Worm (Caenorhabditis elegans): ENCODE results near the gene C11H1.5.

ce11 chrX:14329348-14329747, 26.4 kb upstream of the C11H1.5 start:
- TF ChIP-seq nfya-2 (GFP tag; IDR thresholded peaks at IDR 0.05) = no peak
- TF ChIP-seq akir-1 (GFP tag; optimal IDR thresholded peaks at IDR 0.05) = no peak
- no peak for TF ChIP-seq snpc-1.3 (tag; optimal IDR thresholded peaks at IDR 0.05; ENCODE audit: insufficient read depth)
- TF ChIP-seq tbp1 (GFP tag; optimal IDR thresholded peaks at IDR 0.05) = no peak
- TF ChIP-seq dpl-1 (GFP tag; optimal IDR thresholded peaks at IDR 0.05) = no peak
- TF ChIP-seq unc-62 (GFP tag; optimal IDR thresholded peaks at IDR 0.05) = no peak
- no peak for TF ChIP-seq ccch-3 (GFP tag; optimal IDR thresholded peaks at IDR 0.05)
- no peak for TF ChIP-seq let-607 (tag; optimal IDR thresholded peaks at IDR 0.05)
